Worm (Caenorhabditis elegans): Measurements from ENCODE around the gene chil-26.

DNA sequence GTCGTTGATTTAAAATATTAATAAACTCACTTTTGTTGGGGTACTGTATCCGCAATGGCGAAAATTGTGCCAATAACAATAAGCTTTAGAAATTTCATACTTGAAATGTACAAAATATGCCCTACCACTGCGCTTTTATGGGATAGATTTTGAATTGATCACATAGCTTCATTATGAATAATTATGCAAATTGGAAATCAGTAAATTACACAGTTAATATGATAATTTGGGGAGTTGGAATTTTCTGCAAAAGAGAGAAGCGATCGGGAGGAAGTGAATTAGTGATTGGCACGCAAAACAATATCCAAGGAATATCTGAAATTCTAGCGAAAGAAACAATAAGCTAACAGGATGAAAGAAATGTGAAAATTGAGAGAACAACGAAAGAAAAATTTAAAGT lies 48.8 kb upstream of the chil-26 start, which contains the start of gene M176.10:
- TF ChIP-seq hmg-4 (GFP tag; optimal IDR thresholded peaks at IDR 0.05) (no peak), ama-1 (optimal IDR thresholded peaks at IDR 0.05) (no peak), hmbx-1 (tag; optimal IDR thresholded peaks at IDR 0.05) (no peak), flt-1 (GFP tag; IDR thresholded peaks at IDR 0.05) (no peak), pes-1 (GFP tag; IDR thresholded peaks at IDR 0.05) (no peak), B0310.2 (tag; optimal IDR thresholded peaks at IDR 0.05) (no peak)
